Fruit fly (Drosophila melanogaster): ENCODE measurements around the gene CG13771.

CG13771 gene

dm6 chr2L:6700742-6701141 lies 37.3 kb upstream of the CG13771 start (continued):
- TF ChIP-seq Med (GFP tag) (peak; percentile 84), Awh (GFP tag; IDR thresholded peaks at IDR 0.05) (no peak), Vsx1 (GFP tag; optimal IDR thresholded peaks at IDR 0.05) (peak; percentile 7), CG2120 (GFP tag; optimal IDR thresholded peaks at IDR 0.05) (no peak), Doc2 (GFP tag; IDR thresholded peaks at IDR 0.05) (no peak), ATbp (GFP tag; optimal IDR thresholded peaks at IDR 0.05) (peak; percentile 48), CG10654 (GFP tag; optimal IDR thresholded peaks at IDR 0.05) (peak; percentile 4), dimm (GFP tag; IDR thresholded peaks at IDR 0.05) (no peak), dmrt11E (tag; optimal IDR thresholded peaks at IDR 0.05) (peak; percentile 77), CG5180 (GFP tag; optimal IDR thresholded peaks at IDR 0.05) (peak; percentile 7), corto (GFP tag; optimal IDR thresholded peaks at IDR 0.05) (no peak), oc (tag; optimal IDR thresholded peaks at IDR 0.05) (peak; percentile 10), Side (GFP tag; optimal IDR thresholded peaks at IDR 0.05) (peak; percentile 40), CG7839 (tag; optimal IDR thresholded peaks at IDR 0.05) (peak; percentile 11), CG15479 (GFP tag; optimal IDR thresholded peaks at IDR 0.05) (peak; percentile 91), CG15011 (GFP tag; optimal IDR thresholded peaks at IDR 0.05) (peak; percentile 45), prd (optimal IDR thresholded peaks at IDR 0.05) (no peak), prd (GFP tag; IDR thresholded peaks at IDR 0.05) (peak; percentile 50; the same call in 2 of the 3 replicates), twi (tag; optimal IDR thresholded peaks at IDR 0.05) (peak; percentile 43), NFAT (GFP tag; IDR thresholded peaks at IDR 0.05) (no peak), Hmx (GFP tag; optimal IDR thresholded peaks at IDR 0.05) (no peak), pros (GFP tag; optimal IDR thresholded peaks at IDR 0.05) (no peak)

dm6 chr2L:6698387-6698786 lies 35.0 kb upstream of the CG13771 start:
- TF ChIP-seq tin (GFP tag; optimal IDR thresholded peaks at IDR 0.05) (peak; percentile 19), CG4854 (GFP tag; optimal IDR thresholded peaks at IDR 0.05) (no peak), gce (GFP tag; IDR thresholded peaks at IDR 0.05) (no peak), dati (GFP tag; IDR thresholded peaks at IDR 0.05) (0 out of 2 replicates have a peak, but pooled peaks have one; percentile 25), vvl (GFP tag; IDR thresholded peaks at IDR 0.05) (peak; percentile 81), Dp (GFP tag; optimal IDR thresholded peaks at IDR 0.05) (no peak), CG14014 (GFP tag; IDR thresholded peaks at IDR 0.05) (peak; percentile 58; the same call in 1 of the 2 replicates), ttk (GFP tag; IDR thresholded peaks at IDR 0.05) (peak; percentile 42), Xrp1 (GFP tag; IDR thresholded peaks at IDR 0.05) (peak; percentile 68), CG6791 (GFP tag; IDR thresholded peaks at IDR 0.05; ENCODE audit: partially characterized antibody) (no peak), CG10209 (GFP tag; optimal IDR thresholded peaks at IDR 0.05) (peak; percentile 22), luna (GFP tag; optimal IDR thresholded peaks at IDR 0.05) (no peak), CG4707 (GFP tag; optimal IDR thresholded peaks at IDR 0.05) (no peak), fd96Cb (tag; optimal IDR thresholded peaks at IDR 0.05) (peak; percentile 29), bcd (GFP tag; optimal IDR thresholded peaks at IDR 0.05) (peak; percentile 18), HmgZ (tag; optimal IDR thresholded peaks at IDR 0.05) (no peak), croc (GFP tag; conservative IDR thresholded peaks at IDR 0.05) (no peak), CG5245 (GFP tag; optimal IDR thresholded peaks at IDR 0.05) (no peak), Myb (GFP tag; optimal IDR thresholded peaks at IDR 0.05) (peak; percentile 8), grau (tag; optimal IDR thresholded peaks at IDR 0.05) (peak; percentile 50), ind (GFP tag; optimal IDR thresholded peaks at IDR 0.05) (peak; percentile 49), stwl (tag; optimal IDR thresholded peaks at IDR 0.05) (no peak), Rx (GFP tag; IDR thresholded peaks at IDR 0.05) (peak; percentile 33; the same call in 1 of the 2 replicates), pan (optimal IDR thresholded peaks at IDR 0.05) (no peak), pan (GFP tag; optimal IDR thresholded peaks at IDR 0.05 in 1 of 2, IDR thresholded peaks at IDR 0.05 in 1 of 2) (peak in 1 of 2 experiments; percentile 78), CG1024 (GFP tag; IDR thresholded peaks at IDR 0.05) (0 out of 2 replicates have a peak, but pooled peaks have one; percentile 17), prd (optimal IDR thresholded peaks at IDR 0.05) (no peak), prd (GFP tag; IDR thresholded peaks at IDR 0.05) (peak; percentile 87), CG17568 (GFP tag; optimal IDR thresholded peaks at IDR 0.05) (no peak), CG4424 (GFP tag; optimal IDR thresholded peaks at IDR 0.05) (peak; percentile 54), CG17829 (tag; optimal IDR thresholded peaks at IDR 0.05) (peak; percentile 46), Drgx (GFP tag; IDR thresholded peaks at IDR 0.05) (peak; percentile 80)
